Fruit fly (Drosophila melanogaster) whole organism, embryonic: ENCODE measurements around the gene ND-B16.6.

Experiments used
- Atf3 ChIP-seq: fragments of 200-800 bp; sonication (Bioruptor generic); optimal IDR thresholded peaks from 3 replicates; lab custom pipeline; 2016; ENCODE audit warnings: missing biosample characterization, missing genetic modification characterization
- CG11504 ChIP-seq: fragments of 200-800 bp; sonication (Bioruptor generic); optimal IDR thresholded peaks from 3 replicates; lab custom pipeline; 2019; ENCODE audit warnings: missing biosample characterization, mild to moderate bottlenecking, missing genetic modification characterization, moderate library complexity
- CG11695 ChIP-seq: fragments of 200-800 bp; sonication (Bioruptor generic); IDR thresholded peaks from 3 replicates; pipeline ENCODE4 v1.3.6; 2022; ENCODE audit warnings: missing biosample characterization, missing genetic modification characterization
- CG12155 ChIP-seq: fragments of 200-800 bp; sonication (Bioruptor generic); optimal IDR thresholded peaks from 3 replicates; lab custom pipeline; 2016; ENCODE audit warnings: missing biosample characterization, missing genetic modification characterization
- CG12659 ChIP-seq: fragments of 200-800 bp; sonication (Bioruptor generic); optimal IDR thresholded peaks from 3 replicates; lab custom pipeline; 2017; ENCODE audit warnings: mild to moderate bottlenecking, missing biosample characterization, missing genetic modification reagents, missing genetic modification characterization
- CG12769 ChIP-seq: fragments of 200-800 bp; sonication (Bioruptor generic); optimal IDR thresholded peaks from 2 replicates; lab custom pipeline; 2019; ENCODE audit warnings: missing biosample characterization, mild to moderate bottlenecking, missing genetic modification characterization, moderate library complexity
- CG15696 ChIP-seq: fragments of 200-800 bp; sonication (Bioruptor generic); optimal IDR thresholded peaks from 2 replicates; lab custom pipeline; 2019; ENCODE audit warnings: missing biosample characterization, mild to moderate bottlenecking, missing genetic modification characterization, moderate library complexity
- CG1832 ChIP-seq: fragments of 200-800 bp; sonication (Bioruptor generic); optimal IDR thresholded peaks from 2 replicates; lab custom pipeline; 2017; ENCODE audit warnings: missing biosample characterization, mild to moderate bottlenecking, missing genetic modification characterization, inconsistent platforms
- CG31224 ChIP-seq: fragments of 200-800 bp; sonication (Bioruptor generic); IDR thresholded peaks from 2 replicates; pipeline ENCODE4 v1.3.6; 2022; ENCODE audit warnings: missing biosample characterization, missing genetic modification characterization
- CG32767 ChIP-seq: fragments of 200-800 bp; sonication (Bioruptor generic); IDR thresholded peaks from 2 replicates; pipeline ENCODE4 v1.3.6; 2022; ENCODE audit warnings: missing biosample characterization, missing genetic modification characterization
- CG7786 ChIP-seq: fragments of 200-800 bp; sonication (Bioruptor generic); optimal IDR thresholded peaks from 2 replicates; lab custom pipeline; 2016; ENCODE audit warnings: missing biosample characterization, missing genetic modification characterization
- CG8478 ChIP-seq: fragments of >200 bp; optimal IDR thresholded peaks from 2 replicates; lab custom pipeline; 2018
- CG8944 ChIP-seq: fragments of 200-800 bp; sonication (Bioruptor generic); optimal IDR thresholded peaks from 3 replicates; lab custom pipeline; 2016; ENCODE audit warnings: missing biosample characterization, missing genetic modification characterization
- D19A ChIP-seq: fragments of 200-800 bp; optimal IDR thresholded peaks from 3 replicates; lab custom pipeline; 2019; ENCODE audit warnings: missing biosample characterization, mild to moderate bottlenecking, missing genetic modification characterization, moderate library complexity
- D19B ChIP-seq: fragments of 200-800 bp; sonication (Bioruptor generic); optimal IDR thresholded peaks from 2 replicates; lab custom pipeline; 2017; ENCODE audit warnings: missing biosample characterization, mild to moderate bottlenecking, missing genetic modification characterization
- Eip74EF ChIP-seq, 2 experiments: fragments of 200-800 bp in 1 of 2; fragments of >200 bp in 1 of 2; sonication (Bioruptor generic) in 1 of 2; optimal IDR thresholded peaks; 2 replicates each; lab custom pipeline; 2017 to 2019; ENCODE audit warnings: missing biosample characterization in 2 of 2, missing genetic modification characterization in 2 of 2, mild to moderate bottlenecking in 1 of 2, moderate library complexity in 1 of 2
- Gug ChIP-seq: fragments of 200-800 bp; sonication (Bioruptor generic); IDR thresholded peaks from 4 replicates; pipeline ENCODE4 v1.3.6; 2022; ENCODE audit warnings: missing biosample characterization, missing genetic modification characterization
- Hr78 ChIP-seq, 2 experiments: fragments of 200-800 bp in 1 of 2; fragments of >200 bp in 1 of 2; sonication (Bioruptor generic) in 1 of 2; optimal IDR thresholded peaks; 2 replicates each; lab custom pipeline; 2017 to 2019; ENCODE audit warnings: missing biosample characterization in 2 of 2, missing genetic modification characterization in 2 of 2, mild to moderate bottlenecking in 1 of 2, moderate library complexity in 1 of 2
- Meics ChIP-seq: fragments of 200-800 bp; sonication (Bioruptor generic); optimal IDR thresholded peaks from 2 replicates; lab custom pipeline; 2017; ENCODE audit warnings: missing biosample characterization, mild to moderate bottlenecking, missing genetic modification characterization
- NFAT ChIP-seq: fragments of 200-800 bp; sonication (Bioruptor generic); IDR thresholded peaks from 2 replicates; pipeline ENCODE4 v1.3.6; 2022; ENCODE audit warnings: missing biosample characterization, missing genetic modification characterization
- Nf-YA ChIP-seq: fragments of 200-800 bp; sonication (Bioruptor generic); IDR thresholded peaks from 2 replicates; pipeline ENCODE4 v1.3.6; 2022; ENCODE audit warnings: missing biosample characterization, missing genetic modification characterization
- Oli ChIP-seq: fragments of 200-800 bp; sonication (Bioruptor generic); optimal IDR thresholded peaks from 2 replicates; lab custom pipeline; 2018; ENCODE audit warnings: missing biosample characterization, mild to moderate bottlenecking, missing genetic modification characterization, moderate library complexity
- Pdp1 ChIP-seq, 2 experiments: fragments of 200-800 bp; sonication (Bioruptor generic); optimal IDR thresholded peaks; 3 replicates each; lab custom pipeline; 2016; ENCODE audit warnings: missing biosample characterization in 2 of 2, missing genetic modification characterization in 2 of 2, mild to moderate bottlenecking in 1 of 2, moderate library complexity in 1 of 2
- Sox102F ChIP-seq: fragments of 200-800 bp; sonication (Bioruptor generic); optimal IDR thresholded peaks from 2 replicates; lab custom pipeline; 2018; ENCODE audit warnings: missing biosample characterization, mild to moderate bottlenecking, missing genetic modification characterization, moderate library complexity
- Ssrp ChIP-seq: fragments of 200-800 bp; sonication (Bioruptor generic); optimal IDR thresholded peaks from 2 replicates; lab custom pipeline; 2018; ENCODE audit warnings: missing biosample characterization, mild to moderate bottlenecking, missing genetic modification characterization, moderate library complexity
- Tbp ChIP-seq: fragments of >200 bp; optimal IDR thresholded peaks from 2 replicates; lab custom pipeline; 2018; ENCODE audit warnings: missing biosample characterization, missing genetic modification characterization
- Trl ChIP-seq, 3 experiments: fragments of >200 bp in 2 of 3; fragments of 200-800 bp in 1 of 3; sonication (Bioruptor generic) in 1 of 3; optimal IDR thresholded peaks; 2 replicates in 1 of 3; 3 replicates in 2 of 3; lab custom pipeline; 2016 to 2017; ENCODE audit warnings: missing biosample characterization in 1 of 3, missing genetic modification characterization in 1 of 3
- abd-A ChIP-seq: fragments of 200-800 bp; sonication (Bioruptor generic); optimal IDR thresholded peaks from 3 replicates; lab custom pipeline; 2019; ENCODE audit warnings: missing biosample characterization, mild to moderate bottlenecking, missing genetic modification characterization, moderate library complexity
- bsh ChIP-seq, 2 experiments: fragments of 200-800 bp; sonication (Bioruptor generic); optimal IDR thresholded peaks; 2 replicates each; lab custom pipeline; 2017 to 2018; ENCODE audit warnings: mild to moderate bottlenecking in 2 of 2, missing biosample characterization in 2 of 2, missing genetic modification characterization in 2 of 2, moderate library complexity in 1 of 2
- chinmo ChIP-seq: fragments of 200-800 bp; sonication (Bioruptor generic); IDR thresholded peaks from 4 replicates; pipeline ENCODE4 v1.3.6; 2022; ENCODE audit warnings: missing biosample characterization, missing genetic modification characterization; ENCODE audit not compliant: partially characterized antibody
- crol ChIP-seq: fragments of 200-800 bp; sonication (Bioruptor generic); IDR thresholded peaks from 2 replicates; pipeline ENCODE4 v1.3.6; 2022; ENCODE audit warnings: missing biosample characterization, missing genetic modification characterization
- crp ChIP-seq, 2 experiments: fragments of 200-800 bp; sonication (Bioruptor generic); optimal IDR thresholded peaks; 2 replicates in 1 of 2; 3 replicates in 1 of 2; lab custom pipeline; 2017; ENCODE audit warnings: missing biosample characterization in 2 of 2, missing genetic modification characterization in 2 of 2, mild to moderate bottlenecking in 1 of 2, moderate library complexity in 1 of 2
- dysf ChIP-seq: fragments of 200-800 bp; sonication (Bioruptor generic); IDR thresholded peaks from 3 replicates; pipeline ENCODE4 v1.3.6; 2022; ENCODE audit warnings: missing biosample characterization, missing genetic modification characterization
- gem ChIP-seq: fragments of 200-800 bp; sonication (Bioruptor generic); optimal IDR thresholded peaks from 2 replicates; lab custom pipeline; 2019; ENCODE audit warnings: missing biosample characterization, mild to moderate bottlenecking, missing genetic modification characterization, moderate library complexity
- grau ChIP-seq: fragments of 200-800 bp; optimal IDR thresholded peaks from 3 replicates; lab custom pipeline; 2019; ENCODE audit warnings: missing biosample characterization, mild to moderate bottlenecking, missing genetic modification characterization, moderate library complexity
- gro ChIP-seq: fragments of 200-800 bp; sonication (Bioruptor generic); optimal IDR thresholded peaks from 2 replicates; lab custom pipeline; 2016; ENCODE audit warnings: missing biosample characterization, missing genetic modification characterization
- klu ChIP-seq: fragments of 200-800 bp; sonication (Bioruptor generic); IDR thresholded peaks from 2 replicates; pipeline ENCODE4 v1.3.6; 2022; ENCODE audit warnings: missing biosample characterization, missing genetic modification characterization
- lab ChIP-seq: fragments of 200-800 bp; sonication (Bioruptor generic); optimal IDR thresholded peaks from 3 replicates; lab custom pipeline; 2017; ENCODE audit warnings: missing biosample characterization, missing genetic modification characterization, mild to moderate bottlenecking, moderate library complexity, missing genetic modification reagents
- maf-S ChIP-seq: fragments of 200-800 bp; sonication (Bioruptor generic); optimal IDR thresholded peaks from 2 replicates; lab custom pipeline; 2016; ENCODE audit warnings: missing biosample characterization, missing genetic modification characterization
- phol ChIP-seq: fragments of 200-800 bp; sonication (Bioruptor generic); optimal IDR thresholded peaks from 3 replicates; lab custom pipeline; 2018; ENCODE audit warnings: missing biosample characterization, mild to moderate bottlenecking, missing genetic modification characterization, moderate library complexity
- row ChIP-seq: fragments of 200-800 bp; sonication (Bioruptor generic); IDR thresholded peaks from 3 replicates; pipeline ENCODE4 v1.3.6; 2022; ENCODE audit warnings: missing biosample characterization, missing genetic modification characterization
- wdn ChIP-seq: fragments of 200-800 bp; sonication (Bioruptor generic); IDR thresholded peaks from 2 replicates; pipeline ENCODE4 v1.3.6; 2022; ENCODE audit warnings: missing biosample characterization, missing genetic modification characterization

The ND-B16.6 gene

dm6 chrX:6338738-6339614, 11.2 kb downstream of the ND-B16.6 start (continued):
- peak; percentile 35 for TF ChIP-seq Sox102F (GFP tag; lab: Kevin White, UChicago)
- peak; percentile 50 to 72 for TF ChIP-seq Trl (optimal IDR thresholded peaks at IDR 0.05; lab: Kevin White, UChicago)
- no peak for TF ChIP-seq Trl (GFP tag; optimal IDR thresholded peaks at IDR 0.05; lab: Kevin White, UChicago)
- TF ChIP-seq CG11695 (GFP tag; lab: Robert Waterston, UW): 0 out of 3 replicates have a peak, but pooled peaks have one; percentile 16
- TF ChIP-seq wdn (GFP tag; lab: Robert Waterston, UW): no peak
- TF ChIP-seq CG12155 (GFP tag; lab: Kevin White, UChicago): peak; percentile 8
- peak; percentile 29 for TF ChIP-seq Meics (GFP tag; lab: Kevin White, UChicago)
- peak; percentile 31 for TF ChIP-seq CG7786 (GFP tag; lab: Kevin White, UChicago)
- TF ChIP-seq CG31224 (GFP tag; lab: Robert Waterston, UW): no peak
- peak; percentile 1 for TF ChIP-seq CG8944
- TF ChIP-seq, all 482 proteins: peak for 83

dm6 chrX:6337702-6338101, 12.5 kb downstream of the ND-B16.6 start, which contains the start of gene CG3842:
CG3842 (plus strand) TSS chrX:6337762.
- TF ChIP-seq Pdp1 (GFP tag; optimal IDR thresholded peaks at IDR 0.05; lab: Kevin White, UChicago) (peak in 1 of 2 experiments; percentile 58), maf-S (GFP tag; lab: Kevin White, UChicago) (no peak), Tbp (no peak)

DNA sequence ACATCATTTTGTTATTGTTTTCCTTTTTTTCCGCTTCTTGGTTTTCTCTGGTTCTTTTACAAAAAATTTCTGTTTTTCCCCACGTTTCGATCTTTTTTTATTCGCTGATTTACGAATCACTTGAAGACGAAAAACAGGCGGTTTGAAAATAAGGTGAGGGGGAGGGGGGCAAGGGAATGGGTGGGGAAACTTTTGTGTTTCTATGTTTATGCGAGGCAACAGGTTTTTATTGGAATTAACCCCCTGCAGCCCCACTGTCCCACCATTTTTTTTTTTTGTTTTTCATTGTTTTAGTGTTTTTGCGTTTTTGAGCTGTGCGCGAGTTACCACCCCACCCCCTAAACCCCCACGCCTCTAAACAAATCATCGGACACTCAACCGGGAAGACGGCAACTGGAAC, 15.3 kb downstream of the ND-B16.6 start:
- TF ChIP-seq Nf-YA (GFP tag; lab: Robert Waterston, UW): no peak
- TF ChIP-seq CG15696 (tag; lab: Kevin White, UChicago): no peak
- TF ChIP-seq crp (GFP tag; optimal IDR thresholded peaks at IDR 0.05; lab: Kevin White, UChicago): no peak
- TF ChIP-seq crol (GFP tag; lab: Robert Waterston, UW): peak; percentile 64
- no peak for TF ChIP-seq CG12659
- no peak for TF ChIP-seq Atf3
- TF ChIP-seq abd-A (tag; lab: Kevin White, UChicago): no peak
- no peak for TF ChIP-seq gro
- no peak for TF ChIP-seq CG8478 (lab: Kevin White, UChicago)
- TF ChIP-seq chinmo: peak; percentile 58; the same call in 1 of the 4 replicates
- no peak for TF ChIP-seq CG11504 (tag; lab: Kevin White, UChicago)
- 0 out of 2 replicates have a peak, but pooled peaks have one; percentile 5 for TF ChIP-seq NFAT (GFP tag; lab: Robert Waterston, UW)
- no peak for TF ChIP-seq klu (GFP tag; lab: Robert Waterston, UW)

DNA sequence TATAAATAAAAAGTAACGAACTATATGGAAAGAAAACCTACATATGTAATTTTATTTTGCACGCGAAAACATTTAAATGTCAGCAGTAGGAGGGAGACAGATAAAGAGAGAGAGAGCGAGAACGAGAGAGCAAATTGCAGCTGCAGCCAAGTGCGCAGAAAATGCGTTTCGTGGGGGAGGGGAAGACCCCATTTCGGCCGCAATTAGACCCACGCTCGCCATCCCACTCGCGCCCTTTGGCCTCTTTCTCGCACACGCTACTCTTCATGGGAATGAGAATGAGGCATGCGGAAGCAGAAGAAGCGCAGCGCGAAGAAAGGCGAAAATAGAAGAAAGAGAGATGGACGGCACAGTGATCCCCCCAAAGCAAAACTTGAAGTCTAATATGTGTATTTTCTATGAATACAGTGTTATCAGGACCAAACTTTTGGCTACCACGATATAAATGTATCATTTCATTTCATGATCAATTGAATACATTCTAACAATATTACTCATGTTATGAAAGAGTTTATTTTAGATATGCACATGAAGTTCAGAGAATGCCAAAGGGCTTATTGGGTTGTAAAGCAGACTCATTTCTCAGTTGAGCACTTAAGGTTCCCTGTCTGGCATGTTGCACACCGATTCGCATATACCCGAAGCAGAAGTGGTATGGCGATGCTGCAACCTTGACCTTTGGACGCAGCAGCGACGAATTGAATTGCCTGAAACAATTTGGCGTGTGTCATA, 17.0 kb downstream of the ND-B16.6 start:
- TF ChIP-seq D19B (GFP tag; lab: Kevin White, UChicago): no peak
- no peak for TF ChIP-seq CG32767
- TF ChIP-seq Oli (tag; lab: Kevin White, UChicago): no peak
- TF ChIP-seq dysf (GFP tag; lab: Robert Waterston, UW): 0 out of 3 replicates have a peak, but pooled peaks have one; percentile 16
- peak; percentile 7 for TF ChIP-seq Ssrp (tag; lab: Kevin White, UChicago)
- TF ChIP-seq gem (tag; lab: Kevin White, UChicago): peak; percentile 31
- TF ChIP-seq D19A (tag; lab: Kevin White, UChicago): peak; percentile 6
- TF ChIP-seq Hr78 (GFP tag; optimal IDR thresholded peaks at IDR 0.05; lab: Kevin White, UChicago): peak in 1 of 2 experiments; percentile 76
- no peak for TF ChIP-seq Gug (GFP tag; lab: Robert Waterston, UW)
- TF ChIP-seq bsh (GFP tag; optimal IDR thresholded peaks at IDR 0.05; lab: Kevin White, UChicago): peak; percentile 5 to 28
- TF ChIP-seq grau (tag; lab: Kevin White, UChicago): peak; percentile 53
- TF ChIP-seq Eip74EF (GFP tag; optimal IDR thresholded peaks at IDR 0.05; lab: Kevin White, UChicago): peak in 1 of 2 experiments; percentile 26
- TF ChIP-seq phol (tag; lab: Kevin White, UChicago): peak; percentile 2
- TF ChIP-seq CG12769 (tag; lab: Kevin White, UChicago): peak; percentile 6
- TF ChIP-seq row (GFP tag; lab: Robert Waterston, UW): peak; percentile 39; the same call in 2 of the 3 replicates
- peak; percentile 7 for TF ChIP-seq lab (GFP tag; lab: Kevin White, UChicago)
- peak; percentile 17 for TF ChIP-seq CG1832 (GFP tag; lab: Kevin White, UChicago)
